Fruit fly (Drosophila melanogaster) whole organism, embryonic: ENCODE measurements around the gene rt.

Source experiments
- CG1024 ChIP-seq: fragments of 200-800 bp; sonication (Bioruptor generic); IDR thresholded peaks from 2 replicates; pipeline ENCODE4 v1.3.6; 2022; ENCODE audit warnings: missing biosample characterization, missing genetic modification characterization
- CG11504 ChIP-seq: fragments of 200-800 bp; sonication (Bioruptor generic); optimal IDR thresholded peaks from 3 replicates; lab custom pipeline; 2019; ENCODE audit warnings: missing biosample characterization, mild to moderate bottlenecking, missing genetic modification characterization, moderate library complexity
- CG14441 ChIP-seq: fragments of 200-800 bp; sonication (Bioruptor generic); IDR thresholded peaks from 2 replicates; pipeline ENCODE4 v1.3.6; 2022; ENCODE audit warnings: missing biosample characterization, missing genetic modification characterization
- CG15601 ChIP-seq: fragments of 200-800 bp; sonication (Bioruptor generic); optimal IDR thresholded peaks from 3 replicates; lab custom pipeline; 2019; ENCODE audit warnings: missing biosample characterization, mild to moderate bottlenecking, missing genetic modification characterization, moderate library complexity
- CG4404 ChIP-seq: fragments of 200-800 bp; sonication (Bioruptor generic); IDR thresholded peaks from 2 replicates; pipeline ENCODE4 v1.3.6; 2022; ENCODE audit warnings: missing biosample characterization, missing genetic modification characterization
- Fer2 ChIP-seq: fragments of 200-800 bp; sonication (Bioruptor generic); optimal IDR thresholded peaks from 2 replicates; lab custom pipeline; 2018; ENCODE audit warnings: missing biosample characterization, mild to moderate bottlenecking, missing genetic modification characterization, moderate library complexity
- mld ChIP-seq: fragments of 200-800 bp; sonication (Bioruptor generic); IDR thresholded peaks from 3 replicates; pipeline ENCODE4 v1.3.6; 2022; ENCODE audit warnings: missing biosample characterization, missing genetic modification characterization; ENCODE audit not compliant: partially characterized antibody
- sc ChIP-seq, 3 experiments: fragments of >200 bp in 2 of 3; fragments of 200-800 bp in 1 of 3; sonication (Bioruptor generic) in 1 of 3; optimal IDR thresholded peaks; 2 replicates in 2 of 3; 3 replicates in 1 of 3; lab custom pipeline; 2017; ENCODE audit warnings: mild to moderate bottlenecking in 1 of 3, missing biosample characterization in 1 of 3, missing genetic modification characterization in 1 of 3, missing genetic modification reagents in 1 of 3
- usp ChIP-seq: fragments of >200 bp; optimal IDR thresholded peaks from 2 replicates; lab custom pipeline; 2017; ENCODE audit warnings: missing biosample characterization, missing genetic modification characterization

DNA sequence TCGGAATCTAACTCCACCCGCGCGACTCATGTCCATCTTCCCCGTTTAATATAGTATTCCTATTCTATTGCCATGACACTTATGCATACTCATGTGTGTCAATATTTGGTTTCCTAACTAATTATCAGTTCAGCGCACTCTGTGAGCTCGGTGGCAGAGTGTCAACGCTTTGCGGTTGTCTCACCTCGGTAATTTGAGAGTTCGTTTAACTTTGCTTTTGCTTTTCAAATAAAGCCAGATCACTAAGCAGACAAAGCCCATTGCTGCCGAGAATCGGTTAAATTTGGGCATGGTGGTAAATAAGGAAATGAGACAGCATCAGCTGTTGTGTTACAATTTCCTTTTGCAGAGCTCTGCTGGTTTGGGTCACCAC lies 47.3 kb downstream of the rt start:
- no peak for TF ChIP-seq usp (GFP tag; lab: Kevin White, UChicago)
- peak; percentile 72 for TF ChIP-seq CG15601 (tag; lab: Kevin White, UChicago)
- no peak for TF ChIP-seq sc (optimal IDR thresholded peaks at IDR 0.05; lab: Kevin White, UChicago)
- TF ChIP-seq sc (GFP tag; optimal IDR thresholded peaks at IDR 0.05; lab: Kevin White, UChicago) = no peak
- peak; percentile 21; the same call in 1 of the 2 replicates for TF ChIP-seq CG1024 (GFP tag; lab: Robert Waterston, UW)
- TF ChIP-seq CG11504 (tag; lab: Kevin White, UChicago) = peak; percentile 13
- TF ChIP-seq Fer2 (tag; lab: Kevin White, UChicago) = no peak
- no peak for TF ChIP-seq CG4404 (GFP tag; lab: Robert Waterston, UW)
- TF ChIP-seq mld (GFP tag; lab: Robert Waterston, UW) = no peak
- TF ChIP-seq CG14441 (GFP tag; lab: Robert Waterston, UW) = no peak
